Worm (Caenorhabditis elegans): Measurements from ENCODE around the gene nhr-204.
"Not testable (repeated sequence)": the region's sequence is repeated elsewhere in the genome, so short reads cannot be mapped to it uniquely, and the experiment has no call there.

DNA sequence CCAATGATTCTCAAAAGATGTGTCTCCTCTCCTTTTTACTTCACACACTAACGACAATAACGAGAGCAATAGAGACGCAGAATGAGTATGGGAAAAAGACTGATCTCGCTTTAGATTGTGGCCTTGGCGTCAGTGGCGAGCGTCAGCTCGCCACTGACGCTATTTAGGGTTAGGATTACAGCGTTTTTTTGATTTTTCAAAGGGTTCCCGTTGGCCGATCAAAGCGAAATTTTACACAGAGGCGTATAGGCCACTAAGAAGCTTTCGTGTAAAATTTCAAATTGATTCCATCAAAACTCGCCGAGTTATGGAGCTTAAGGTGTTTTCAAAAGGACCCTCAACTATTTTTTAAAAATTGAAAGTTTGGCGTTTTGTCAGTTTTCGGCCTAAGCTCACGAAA, 45.9 kb downstream of the nhr-204 start, which contains the start of gene DC2.5:
- TF ChIP-seq B0310.2 (tag; optimal IDR thresholded peaks at IDR 0.05); flt-1 (GFP tag; IDR thresholded peaks at IDR 0.05); ama-1 (optimal IDR thresholded peaks at IDR 0.05); ceh-13 (GFP tag; optimal IDR thresholded peaks at IDR 0.05); ets-7 (tag; optimal IDR thresholded peaks at IDR 0.05); hnd-1 (tag; optimal IDR thresholded peaks at IDR 0.05); hmg-4 (GFP tag; optimal IDR thresholded peaks at IDR 0.05); F13C5.2 (tag; optimal IDR thresholded peaks at IDR 0.05); tbx-37 (GFP tag; conservative IDR thresholded peaks at IDR 0.05): not testable (repeated sequence)

Measured in whole organism, early embryonic.